Worm (Caenorhabditis elegans) whole organism, L2 larva: ENCODE measurements around the gene best-15.

Experiments
- C34F6.9 ChIP-seq: fragments of 150-350 bp; optimal IDR thresholded peaks from 2 replicates; lab custom pipeline; 2014; ENCODE audit warnings: missing biosample characterization, missing genetic modification characterization
- F13H6.1 ChIP-seq: sonication (generic microtip); optimal IDR thresholded peaks from 2 replicates; lab custom pipeline; 2016; ENCODE audit warnings: missing genetic modification characterization, missing compliant biosample characterization
- R02D3.7 ChIP-seq: fragments of 150-350 bp; optimal IDR thresholded peaks from 2 replicates; lab custom pipeline; 2014; ENCODE audit warnings: missing biosample characterization, missing genetic modification characterization
- Y55F3AM.14 ChIP-seq: fragments of 200-800 bp; sonication (Bioruptor generic); optimal IDR thresholded peaks from 2 replicates; lab custom pipeline; 2018; ENCODE audit warnings: mild to moderate bottlenecking, missing genetic modification characterization, missing compliant biosample characterization
- blmp-1 ChIP-seq: sonication (generic microtip); optimal IDR thresholded peaks from 2 replicates; lab custom pipeline; 2017; ENCODE audit warnings: missing genetic modification characterization, mild to moderate bottlenecking, missing compliant biosample characterization, antibody characterized with exemption, moderate library complexity; ENCODE audit not compliant: insufficient read depth
- crh-2 ChIP-seq: sonication (generic microtip); optimal IDR thresholded peaks from 2 replicates; lab custom pipeline; 2017; ENCODE audit warnings: missing biosample characterization, missing genetic modification characterization
- dmd-4 ChIP-seq: sonication (generic microtip); optimal IDR thresholded peaks from 2 replicates; lab custom pipeline; 2017; ENCODE audit warnings: missing biosample characterization, missing genetic modification characterization
- egl-27 ChIP-seq: sonication (generic microtip); optimal IDR thresholded peaks from 3 replicates; lab custom pipeline; 2017; ENCODE audit warnings: missing biosample characterization, missing genetic modification reagents, missing genetic modification characterization
- elt-1 ChIP-seq: fragments of 150-350 bp; optimal IDR thresholded peaks from 2 replicates; lab custom pipeline; 2014; ENCODE audit warnings: missing biosample characterization, missing genetic modification characterization
- elt-3 ChIP-seq: sonication (generic microtip); optimal IDR thresholded peaks from 2 replicates; lab custom pipeline; 2017; ENCODE audit warnings: missing biosample characterization, missing genetic modification characterization
- fos-1 ChIP-seq: fragments of 150-350 bp; optimal IDR thresholded peaks from 2 replicates; lab custom pipeline; 2014; ENCODE audit warnings: missing biosample characterization, missing genetic modification characterization
- gmeb-1 ChIP-seq: fragments of 150-350 bp; optimal IDR thresholded peaks from 2 replicates; lab custom pipeline; 2014; ENCODE audit warnings: missing biosample characterization, missing genetic modification characterization
- lin-39 ChIP-seq: fragments of 150-350 bp; optimal IDR thresholded peaks from 2 replicates; lab custom pipeline; 2014; ENCODE audit warnings: missing biosample characterization, missing genetic modification reagents, missing genetic modification characterization
- lsy-2 ChIP-seq, 2 experiments: fragments of 150-350 bp in 1 of 2; sonication (generic microtip) in 1 of 2; optimal IDR thresholded peaks; 2 replicates each; lab custom pipeline; 2014 to 2017; ENCODE audit warnings: missing biosample characterization in 2 of 2, missing genetic modification characterization in 2 of 2
- mbf-1 ChIP-seq: sonication (generic microtip); optimal IDR thresholded peaks from 2 replicates; lab custom pipeline; 2017; ENCODE audit warnings: missing biosample characterization, missing genetic modification characterization
- mdl-1 ChIP-seq, 2 experiments: fragments of 150-350 bp in 1 of 2; sonication (generic microtip) in 1 of 2; optimal IDR thresholded peaks; 2 replicates each; lab custom pipeline; 2017; ENCODE audit warnings: missing biosample characterization in 2 of 2, missing genetic modification characterization in 2 of 2
- nhr-10 ChIP-seq: sonication (generic microtip); optimal IDR thresholded peaks from 2 replicates; lab custom pipeline; 2017; ENCODE audit warnings: missing biosample characterization, missing genetic modification characterization
- nhr-12 ChIP-seq: fragments of 150-350 bp; optimal IDR thresholded peaks from 2 replicates; lab custom pipeline; 2014; ENCODE audit warnings: missing biosample characterization, missing genetic modification characterization
- nhr-129 ChIP-seq: fragments of 150-350 bp; optimal IDR thresholded peaks from 2 replicates; lab custom pipeline; 2014; ENCODE audit warnings: missing biosample characterization, missing genetic modification characterization
- nhr-21 ChIP-seq: fragments of 150-350 bp; optimal IDR thresholded peaks from 2 replicates; lab custom pipeline; 2014; ENCODE audit warnings: missing biosample characterization, missing genetic modification characterization
- nhr-23 ChIP-seq: fragments of 150-350 bp; optimal IDR thresholded peaks from 2 replicates; lab custom pipeline; 2014; ENCODE audit warnings: missing biosample characterization, missing genetic modification reagents, missing genetic modification characterization
- nhr-25 ChIP-seq: fragments of 150-350 bp; sonication (generic microtip); optimal IDR thresholded peaks from 3 replicates; lab custom pipeline; 2014; ENCODE audit warnings: missing biosample characterization, missing genetic modification characterization
- nhr-77 ChIP-seq: fragments of 150-350 bp; optimal IDR thresholded peaks from 2 replicates; lab custom pipeline; 2014; ENCODE audit warnings: missing biosample characterization, missing genetic modification characterization
- peb-1 ChIP-seq: fragments of 150-350 bp; optimal IDR thresholded peaks from 2 replicates; lab custom pipeline; 2014; ENCODE audit warnings: missing biosample characterization, missing genetic modification characterization
- sma-9 ChIP-seq, 2 experiments: fragments of 150-350 bp in 1 of 2; sonication (generic microtip) in 1 of 2; optimal IDR thresholded peaks; 2 replicates each; lab custom pipeline; 2014 to 2016; ENCODE audit warnings: missing genetic modification characterization in 2 of 2, mild to moderate bottlenecking in 1 of 2, missing biosample characterization in 1 of 2, missing compliant biosample characterization in 1 of 2, missing genetic modification reagents in 1 of 2, moderate library complexity in 1 of 2
- unc-39 ChIP-seq: fragments of 150-350 bp; optimal IDR thresholded peaks from 2 replicates; lab custom pipeline; 2014; ENCODE audit warnings: missing biosample characterization, missing genetic modification characterization
- unc-55 ChIP-seq: fragments of 150-350 bp; sonication (generic microtip); optimal IDR thresholded peaks from 3 replicates; lab custom pipeline; 2014; ENCODE audit warnings: missing biosample characterization, missing genetic modification reagents, missing genetic modification characterization
- zag-1 ChIP-seq: fragments of 150-350 bp; optimal IDR thresholded peaks from 2 replicates; lab custom pipeline; 2014; ENCODE audit warnings: missing biosample characterization, missing genetic modification characterization
- ztf-1 ChIP-seq: fragments of 200-800 bp; sonication (Bioruptor generic); conservative IDR thresholded peaks from 2 replicates; pipeline ENCODE4 v1.3.6; 2022; ENCODE audit warnings: missing genetic modification characterization, missing compliant biosample characterization
- ztf-11 ChIP-seq: sonication (generic microtip); optimal IDR thresholded peaks from 2 replicates; lab custom pipeline; 2017; ENCODE audit warnings: missing biosample characterization, missing genetic modification characterization

best-15 gene

DNA sequence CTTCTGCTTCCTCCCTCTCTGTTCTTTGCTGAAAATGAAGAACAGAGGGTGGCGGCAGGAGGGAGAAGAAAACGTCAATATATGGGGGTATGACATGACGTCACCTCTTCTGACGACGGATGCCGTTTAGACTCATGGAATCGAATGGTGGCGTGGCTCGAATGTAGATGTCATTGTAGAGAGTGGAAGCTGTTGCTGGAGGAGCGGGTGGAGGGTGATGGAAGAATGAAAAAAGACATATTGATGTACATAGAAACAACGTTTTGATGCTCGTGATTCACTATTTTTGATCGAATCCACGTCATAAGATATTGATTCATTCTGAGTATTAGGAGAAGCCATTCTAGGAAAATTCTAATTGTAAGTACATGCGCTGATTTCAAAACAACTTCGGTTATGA, 13.0 kb downstream of the best-15 start (continued):
- TF ChIP-seq elt-3 (tag; lab: Kevin White, UChicago) (no peak), zag-1 (peak; percentile 24), R02D3.7 (tag; lab: Kevin White, UChicago) (no peak)

- no peak for TF ChIP-seq elt-1
- TF ChIP-seq nhr-25, result no peak
- no peak for TF ChIP-seq ztf-11 (tag; lab: Kevin White, UChicago)
- TF ChIP-seq peb-1 (tag; lab: Kevin White, UChicago), result peak; percentile 91
- peak; percentile 11 for TF ChIP-seq fos-1
- TF ChIP-seq unc-55, result peak; percentile 10
- TF ChIP-seq blmp-1, result peak; percentile 66
- TF ChIP-seq nhr-23, result no peak
- TF ChIP-seq C34F6.9 (tag; lab: Kevin White, UChicago), result peak; percentile 14
- no peak for TF ChIP-seq nhr-77 (tag; lab: Kevin White, UChicago)
- peak; percentile 3 for TF ChIP-seq nhr-21 (tag; lab: Kevin White, UChicago)
- TF ChIP-seq nhr-129, result peak; percentile 32
- no peak for TF ChIP-seq zag-1
- peak in 1 of 2 experiments; percentile 12 for TF ChIP-seq mdl-1 (tag; optimal IDR thresholded peaks at IDR 0.05; lab: Kevin White, UChicago)
- TF ChIP-seq sma-9 (GFP tag; optimal IDR thresholded peaks at IDR 0.05; lab: Kevin White, UChicago), result no peak
- TF ChIP-seq sma-9 (tag; optimal IDR thresholded peaks at IDR 0.05; lab: Kevin White, UChicago), result no peak
- TF ChIP-seq, all 48 proteins: peak for 8
These were observed 15.0 kb downstream of the best-15 start for ce11 chrIV:10817030-10817429.

DNA sequence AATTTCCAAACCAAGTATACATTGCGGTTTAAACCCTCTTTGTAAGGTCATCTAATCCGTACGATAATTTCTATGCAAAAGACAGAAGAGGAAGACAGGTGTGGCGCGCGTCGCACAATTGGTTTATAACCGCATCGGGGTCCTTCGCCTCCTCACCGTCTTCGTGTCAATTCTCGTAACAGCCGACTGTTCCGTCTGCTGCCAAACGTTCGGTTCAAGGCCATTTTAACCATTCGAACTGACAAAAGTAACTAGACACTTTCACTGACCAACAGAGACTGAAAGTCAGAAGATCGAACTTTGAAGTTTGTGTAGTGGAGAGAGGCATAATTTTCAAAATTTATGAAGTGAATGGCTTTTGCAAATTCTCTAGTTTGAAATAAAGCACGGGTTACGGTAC, 16.1 kb downstream of the best-15 start:
- peak; percentile 57 for TF ChIP-seq nhr-25
- TF ChIP-seq nhr-12 (tag; lab: Kevin White, UChicago), result no peak
- peak; percentile 84 for TF ChIP-seq blmp-1

- TF ChIP-seq dmd-4 (tag; lab: Kevin White, UChicago) (no peak), nhr-129 (no peak), nhr-25 (no peak), Y55F3AM.14 (GFP tag; lab: Kevin White, UChicago) (no peak), ztf-1 (GFP tag; lab: Robert Waterston, UW) (no peak)
- TF ChIP-seq, all 48 proteins: peak for 0
These were observed 19.9 kb downstream of the best-15 start, which contains the start of gene miz-1 for ce11 chrIV:10812099-10812498. Gene miz-1 (plus strand): TSS chrIV:10812399.

ce11 chrIV:10811388-10811787, 20.7 kb downstream of the best-15 start:
- TF ChIP-seq unc-55, result no peak
- no peak for TF ChIP-seq crh-2
- no peak for TF ChIP-seq lsy-2 (tag; optimal IDR thresholded peaks at IDR 0.05; lab: Kevin White, UChicago)
- TF ChIP-seq dmd-4 (tag; lab: Kevin White, UChicago), result no peak
- no peak for TF ChIP-seq lin-39 (tag; lab: Kevin White, UChicago)
- no peak for TF ChIP-seq ztf-11 (tag; lab: Kevin White, UChicago)
- TF ChIP-seq, all 48 proteins: peak for 0

ce11 chrIV:10810820-10811219, 21.2 kb downstream of the best-15 start:
- peak; percentile 62 for TF ChIP-seq fos-1
- TF ChIP-seq crh-2, result peak; percentile 30
- peak; percentile 23 for TF ChIP-seq gmeb-1 (tag; lab: Kevin White, UChicago)
- TF ChIP-seq Y55F3AM.14 (GFP tag; lab: Kevin White, UChicago), result no peak
- TF ChIP-seq F13H6.1 (tag; lab: Kevin White, UChicago), result peak; percentile 5
- peak; percentile 63 for TF ChIP-seq sma-9 (GFP tag; optimal IDR thresholded peaks at IDR 0.05; lab: Kevin White, UChicago)
- no peak for TF ChIP-seq sma-9 (tag; optimal IDR thresholded peaks at IDR 0.05; lab: Kevin White, UChicago)

DNA sequence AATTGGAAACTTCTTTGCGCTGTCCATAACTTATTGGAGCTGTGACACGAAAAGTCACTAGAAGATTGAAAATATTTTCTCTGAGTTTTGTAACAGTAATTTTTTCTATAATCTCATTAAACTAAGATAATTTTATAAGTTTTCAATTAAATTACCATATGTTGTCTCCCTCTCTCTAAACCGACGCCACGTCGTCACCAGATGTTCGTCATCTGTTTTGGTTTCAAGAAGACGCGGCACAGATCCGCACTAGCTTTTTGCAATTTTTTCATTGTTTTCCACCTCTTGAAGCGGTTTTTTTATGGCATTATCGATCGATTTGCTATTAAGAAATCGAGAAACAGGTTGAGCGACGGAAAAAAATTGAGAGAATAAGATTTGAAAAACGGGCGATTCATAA, 28.1 kb downstream of the best-15 start:
- TF ChIP-seq fos-1 (no peak), mbf-1 (tag; lab: Kevin White, UChicago) (no peak), Y55F3AM.14 (GFP tag; lab: Kevin White, UChicago) (no peak), elt-3 (tag; lab: Kevin White, UChicago) (no peak), egl-27 (tag; lab: Kevin White, UChicago) (no peak), blmp-1 (no peak), unc-39 (tag; lab: Kevin White, UChicago) (no peak), ztf-11 (tag; lab: Kevin White, UChicago) (no peak), nhr-10 (tag; lab: Kevin White, UChicago) (no peak), gmeb-1 (tag; lab: Kevin White, UChicago) (no peak)
